Worm (Caenorhabditis elegans): ENCODE results near the gene F29F11.20.
A peak's percentile ranks its signal among the peaks of the same experiment; 100 is the strongest.

The F29F11.20 gene

DNA sequence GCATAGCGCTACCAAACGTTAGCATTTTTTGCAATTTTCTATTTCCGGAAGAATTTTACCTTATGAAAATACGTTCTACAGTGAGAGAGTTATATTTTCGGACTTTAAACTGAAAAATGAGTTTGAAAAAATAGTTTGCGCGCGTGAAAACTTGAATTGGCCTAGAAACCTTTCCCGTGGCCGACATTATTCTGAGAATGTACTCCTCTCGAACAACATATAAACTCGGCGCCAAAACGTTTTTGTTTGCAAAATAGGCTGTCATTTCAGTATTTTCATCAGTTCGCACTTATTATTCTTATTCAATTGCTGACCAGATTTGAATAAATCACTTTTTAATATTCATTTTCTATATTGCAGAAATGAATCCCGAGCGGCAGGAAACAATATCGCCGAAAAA is 49.1 kb downstream of the F29F11.20 start, which contains the start of the genes mre-11 and wdr-5.3 (continued):
- TF ChIP-seq mep-1 (tag; optimal IDR thresholded peaks at IDR 0.05), result no peak
- TF ChIP-seq egl-27 (tag; optimal IDR thresholded peaks at IDR 0.05), result no peak
- TF ChIP-seq F10B5.3 (tag; optimal IDR thresholded peaks at IDR 0.05), result no peak
- TF ChIP-seq zag-1 (tag; optimal IDR thresholded peaks at IDR 0.05), result no peak
- no peak for TF ChIP-seq zip-2 (tag; optimal IDR thresholded peaks at IDR 0.05)
- no peak for TF ChIP-seq snpc-4 (tag; optimal IDR thresholded peaks at IDR 0.05)
- TF ChIP-seq lin-15B (tag; optimal IDR thresholded peaks at IDR 0.05), result no peak
- no peak for TF ChIP-seq nhr-76 (tag; optimal IDR thresholded peaks at IDR 0.05)
- no peak for TF ChIP-seq madf-5 (GFP tag; IDR thresholded peaks at IDR 0.05)
- no peak for TF ChIP-seq cey-2 (tag; optimal IDR thresholded peaks at IDR 0.05; ENCODE audit: borderline replicate concordance, insufficient read depth)
- peak; percentile 18 for TF ChIP-seq nhr-28 (tag; optimal IDR thresholded peaks at IDR 0.05)
- TF ChIP-seq dve-1 (tag; optimal IDR thresholded peaks at IDR 0.05; ENCODE audit: insufficient read depth), result no peak
- TF ChIP-seq daf-8 (GFP tag; IDR thresholded peaks at IDR 0.05), result no peak
- no peak for TF ChIP-seq gei-8 (GFP tag; optimal IDR thresholded peaks at IDR 0.05)
- peak; percentile 52 for TF ChIP-seq aha-1 (tag)
- TF ChIP-seq daf-16 (GFP tag; optimal IDR thresholded peaks at IDR 0.05), result no peak
- no peak for TF ChIP-seq daf-16 (tag; optimal IDR thresholded peaks at IDR 0.05)
- no peak for TF ChIP-seq daf-19 (GFP tag; conservative IDR thresholded peaks at IDR 0.05)
- TF ChIP-seq duxl-1 (tag; optimal IDR thresholded peaks at IDR 0.05; ENCODE audit: poor library complexity), result peak; percentile 18
- TF ChIP-seq nhr-42 (GFP tag; IDR thresholded peaks at IDR 0.05), result no peak
- no peak for TF ChIP-seq T26A8.4 (GFP tag; IDR thresholded peaks at IDR 0.05)
- TF ChIP-seq madf-9 (GFP tag; conservative IDR thresholded peaks at IDR 0.05), result no peak
- no peak for TF ChIP-seq nhr-102 (tag; optimal IDR thresholded peaks at IDR 0.05)
- no peak for TF ChIP-seq arid-1 (GFP tag; conservative IDR thresholded peaks at IDR 0.05)
- TF ChIP-seq ceh-20 (GFP tag; IDR thresholded peaks at IDR 0.05), result no peak
- TF ChIP-seq dmd-6 (GFP tag; IDR thresholded peaks at IDR 0.05), result no peak; the same call in 1 of the 2 replicates
- TF ChIP-seq lin-13 (GFP tag; optimal IDR thresholded peaks at IDR 0.05), result no peak
- TF ChIP-seq nhr-237 (tag; optimal IDR thresholded peaks at IDR 0.05), result no peak
- no peak for TF ChIP-seq saeg-2 (GFP tag; IDR thresholded peaks at IDR 0.05)
- no peak for TF ChIP-seq jun-1 (tag; optimal IDR thresholded peaks at IDR 0.05)
- no peak for TF ChIP-seq ceh-32 (tag; optimal IDR thresholded peaks at IDR 0.05; ENCODE audit: poor library complexity)
- no peak for TF ChIP-seq lin-1 (GFP tag; IDR thresholded peaks at IDR 0.05)
- peak; percentile 98 for TF ChIP-seq mes-2 (tag; optimal IDR thresholded peaks at IDR 0.05; ENCODE audit: poor library complexity, severe bottlenecking)
- TF ChIP-seq rbr-2 (tag; optimal IDR thresholded peaks at IDR 0.05), result peak; percentile 7
- no peak for TF ChIP-seq F37D6.2 (tag; optimal IDR thresholded peaks at IDR 0.05)
- TF ChIP-seq spr-1 (tag; optimal IDR thresholded peaks at IDR 0.05), result no peak
- TF ChIP-seq nhr-48 (tag; optimal IDR thresholded peaks at IDR 0.05), result no peak
- 0 out of 2 replicates have a peak, but pooled peaks have one; percentile 26 for TF ChIP-seq dmd-9 (GFP tag; IDR thresholded peaks at IDR 0.05)
